Fruit fly (Drosophila melanogaster): ENCODE data around the gene Schip1.

dm6 chr2L:10314327-10315210 is 16.3 kb downstream of the Schip1 start, which contains the start of the genes Usp14 and CG4972:
- TF ChIP-seq Rel (GFP tag; optimal IDR thresholded peaks at IDR 0.05) = no peak
- TF ChIP-seq Rel (tag; optimal IDR thresholded peaks at IDR 0.05) = no peak
- no peak for TF ChIP-seq pan (optimal IDR thresholded peaks at IDR 0.05)
- no peak for TF ChIP-seq Sp1 (GFP tag; optimal IDR thresholded peaks at IDR 0.05)
- no peak for TF ChIP-seq dl (GFP tag; optimal IDR thresholded peaks at IDR 0.05; ENCODE audit: insufficient read depth in 1 of 2, partially characterized antibody in 2 of 2)
- no peak for TF ChIP-seq Vsx2 (GFP tag; optimal IDR thresholded peaks at IDR 0.05; ENCODE audit: partially characterized antibody)
- TF ChIP-seq br (GFP tag; optimal IDR thresholded peaks at IDR 0.05) = no peak
- no peak for TF ChIP-seq Abd-B (GFP tag; optimal IDR thresholded peaks at IDR 0.05)
